Fruit fly (Drosophila melanogaster) whole organism, embryonic: ENCODE results near the gene CG11700.

Experiments
- Abd-B ChIP-seq: fragments of 200-800 bp; sonication (Bioruptor generic); optimal IDR thresholded peaks from 2 replicates; lab custom pipeline; 2018; ENCODE audit warnings: missing biosample characterization, mild to moderate bottlenecking, missing genetic modification characterization, moderate library complexity
- CG10147 ChIP-seq: fragments of 200-800 bp; sonication (Bioruptor generic); optimal IDR thresholded peaks from 2 replicates; lab custom pipeline; 2019; ENCODE audit warnings: missing biosample characterization, mild to moderate bottlenecking, missing genetic modification characterization, moderate library complexity
- CG10565 ChIP-seq: fragments of 200-800 bp; sonication (Bioruptor generic); optimal IDR thresholded peaks from 3 replicates; lab custom pipeline; 2016; ENCODE audit warnings: missing biosample characterization, mild to moderate bottlenecking, missing genetic modification characterization
- CG11723 ChIP-seq: fragments of 200-800 bp; sonication (Bioruptor generic); optimal IDR thresholded peaks from 2 replicates; lab custom pipeline; 2017; ENCODE audit warnings: missing biosample characterization, mild to moderate bottlenecking, missing genetic modification characterization
- CG12299 ChIP-seq: fragments of 200-800 bp; sonication (Bioruptor generic); optimal IDR thresholded peaks from 2 replicates; lab custom pipeline; 2018; ENCODE audit warnings: missing biosample characterization, mild to moderate bottlenecking, missing genetic modification characterization
- CG1233 ChIP-seq: fragments of 200-800 bp; sonication (Bioruptor generic); optimal IDR thresholded peaks from 4 replicates; lab custom pipeline; 2018; ENCODE audit warnings: missing biosample characterization, mild to moderate bottlenecking, missing genetic modification characterization
- CG1603 ChIP-seq: fragments of 200-800 bp; sonication (Bioruptor generic); optimal IDR thresholded peaks from 2 replicates; lab custom pipeline; 2019; ENCODE audit warnings: missing biosample characterization, mild to moderate bottlenecking, missing genetic modification characterization, moderate library complexity
- CG1792 ChIP-seq: fragments of 200-800 bp; sonication (Bioruptor generic); optimal IDR thresholded peaks from 2 replicates; lab custom pipeline; 2016; ENCODE audit warnings: missing biosample characterization, missing genetic modification characterization
- CG1832 ChIP-seq: fragments of 200-800 bp; sonication (Bioruptor generic); optimal IDR thresholded peaks from 2 replicates; lab custom pipeline; 2017; ENCODE audit warnings: missing biosample characterization, mild to moderate bottlenecking, missing genetic modification characterization, inconsistent platforms
- CG2875 ChIP-seq: fragments of 200-800 bp; sonication (Bioruptor generic); optimal IDR thresholded peaks from 2 replicates; lab custom pipeline; 2017; ENCODE audit warnings: missing biosample characterization, mild to moderate bottlenecking, missing genetic modification characterization, missing genetic modification reagents
- CG31365 ChIP-seq: fragments of 200-800 bp; sonication (Bioruptor generic); optimal IDR thresholded peaks from 2 replicates; lab custom pipeline; 2018; ENCODE audit warnings: missing biosample characterization, mild to moderate bottlenecking, missing genetic modification characterization
- CG32532 ChIP-seq: fragments of 200-800 bp; sonication (Bioruptor generic); IDR thresholded peaks from 2 replicates; pipeline ENCODE4 v1.3.6; 2022; ENCODE audit warnings: missing biosample characterization, missing genetic modification characterization
- CG4360 ChIP-seq: fragments of 200-800 bp; sonication (Bioruptor generic); IDR thresholded peaks from 2 replicates; pipeline ENCODE4 v1.3.6; 2022; ENCODE audit warnings: missing biosample characterization, missing genetic modification characterization
- CG9797 ChIP-seq: fragments of 200-800 bp; sonication (Bioruptor generic); optimal IDR thresholded peaks from 3 replicates; lab custom pipeline; 2018; ENCODE audit warnings: missing biosample characterization, mild to moderate bottlenecking, missing genetic modification characterization
- D19B ChIP-seq: fragments of 200-800 bp; sonication (Bioruptor generic); optimal IDR thresholded peaks from 2 replicates; lab custom pipeline; 2017; ENCODE audit warnings: missing biosample characterization, mild to moderate bottlenecking, missing genetic modification characterization
- Dfd ChIP-seq, 2 experiments: fragments of >200 bp; optimal IDR thresholded peaks; 2 replicates each; lab custom pipeline; 2017; ENCODE audit warnings: missing biosample characterization in 2 of 2, missing genetic modification characterization in 2 of 2
- Doc3 ChIP-seq: fragments of 200-800 bp; sonication (Bioruptor generic); IDR thresholded peaks from 3 replicates; pipeline ENCODE4 v1.3.6; 2022; ENCODE audit warnings: missing biosample characterization, missing genetic modification characterization; ENCODE audit not compliant: partially characterized antibody
- Ets97D ChIP-seq: fragments of 200-800 bp; sonication (Bioruptor generic); optimal IDR thresholded peaks from 3 replicates; lab custom pipeline; 2016; ENCODE audit warnings: missing biosample characterization, missing genetic modification characterization
- Gug ChIP-seq: fragments of 200-800 bp; sonication (Bioruptor generic); IDR thresholded peaks from 4 replicates; pipeline ENCODE4 v1.3.6; 2022; ENCODE audit warnings: missing biosample characterization, missing genetic modification characterization
- HHEX ChIP-seq: fragments of 200-800 bp; sonication (Bioruptor generic); optimal IDR thresholded peaks from 3 replicates; lab custom pipeline; 2017; ENCODE audit warnings: missing biosample characterization, mild to moderate bottlenecking, missing genetic modification characterization, missing genetic modification reagents
- HmgD ChIP-seq: fragments of 200-800 bp; sonication (Bioruptor generic); optimal IDR thresholded peaks from 3 replicates; lab custom pipeline; 2016; ENCODE audit warnings: missing biosample characterization, missing genetic modification characterization
- Hmr ChIP-seq: fragments of 200-800 bp; sonication (Bioruptor generic); optimal IDR thresholded peaks from 3 replicates; lab custom pipeline; 2017; ENCODE audit warnings: mild to moderate bottlenecking, missing biosample characterization, missing genetic modification reagents, missing genetic modification characterization
- Hr78 ChIP-seq, 2 experiments: fragments of 200-800 bp in 1 of 2; fragments of >200 bp in 1 of 2; sonication (Bioruptor generic) in 1 of 2; optimal IDR thresholded peaks; 2 replicates each; lab custom pipeline; 2017 to 2019; ENCODE audit warnings: missing biosample characterization in 2 of 2, missing genetic modification characterization in 2 of 2, mild to moderate bottlenecking in 1 of 2, moderate library complexity in 1 of 2
- NC2β ChIP-seq: fragments of 200-800 bp; sonication (Bioruptor generic); optimal IDR thresholded peaks from 2 replicates; lab custom pipeline; 2016; ENCODE audit warnings: missing biosample characterization, missing genetic modification characterization
- Nf-YC ChIP-seq: fragments of 200-800 bp; optimal IDR thresholded peaks from 3 replicates; lab custom pipeline; 2019; ENCODE audit warnings: missing biosample characterization, mild to moderate bottlenecking, missing genetic modification characterization, moderate library complexity
- Sox100B ChIP-seq: fragments of 200-800 bp; sonication (Bioruptor generic); optimal IDR thresholded peaks from 3 replicates; lab custom pipeline; 2018; ENCODE audit warnings: missing biosample characterization, mild to moderate bottlenecking, missing genetic modification characterization
- Spps ChIP-seq: fragments of 200-800 bp; sonication (Bioruptor generic); optimal IDR thresholded peaks from 2 replicates; lab custom pipeline; 2018; ENCODE audit warnings: missing biosample characterization, mild to moderate bottlenecking, missing genetic modification characterization
- Usf ChIP-seq: fragments of 200-800 bp; sonication (Bioruptor generic); optimal IDR thresholded peaks from 2 replicates; lab custom pipeline; 2017; ENCODE audit warnings: missing genotype, missing biosample characterization, missing genetic modification characterization
- Xbp1 ChIP-seq: fragments of 200-800 bp; sonication (Bioruptor generic); optimal IDR thresholded peaks from 3 replicates; lab custom pipeline; 2016; ENCODE audit warnings: missing biosample characterization, mild to moderate bottlenecking, missing genetic modification characterization
- ac ChIP-seq: fragments of 200-800 bp; sonication (Bioruptor generic); optimal IDR thresholded peaks from 3 replicates; lab custom pipeline; 2017; ENCODE audit warnings: missing biosample characterization, mild to moderate bottlenecking, missing genetic modification characterization
- ara ChIP-seq: fragments of 200-800 bp; sonication (Bioruptor generic); IDR thresholded peaks from 2 replicates; pipeline ENCODE4 v1.3.6; 2022; ENCODE audit warnings: missing biosample characterization, missing genetic modification characterization
- btn ChIP-seq: fragments of 200-800 bp; sonication (Bioruptor generic); optimal IDR thresholded peaks from 2 replicates; lab custom pipeline; 2016; ENCODE audit warnings: missing biosample characterization, missing genetic modification characterization
- cad ChIP-seq: fragments of >200 bp; optimal IDR thresholded peaks from 2 replicates; lab custom pipeline; 2017; ENCODE audit warnings: missing biosample characterization, missing genetic modification characterization
- cato ChIP-seq: fragments of 200-800 bp; sonication (Bioruptor generic); optimal IDR thresholded peaks from 2 replicates; lab custom pipeline; 2016; ENCODE audit warnings: missing biosample characterization, missing genetic modification characterization, borderline replicate concordance
- chn ChIP-seq: fragments of 200-800 bp; sonication (Bioruptor generic); optimal IDR thresholded peaks from 2 replicates; lab custom pipeline; 2016; ENCODE audit warnings: missing biosample characterization, missing genetic modification characterization
- da ChIP-seq: fragments of 200-800 bp; sonication (Bioruptor generic); optimal IDR thresholded peaks from 2 replicates; lab custom pipeline; 2016; ENCODE audit warnings: missing biosample characterization, missing genetic modification characterization
- danr ChIP-seq: fragments of 200-800 bp; sonication (Bioruptor generic); IDR thresholded peaks from 2 replicates; pipeline ENCODE4 v1.3.6; 2022; ENCODE audit warnings: missing biosample characterization, missing genetic modification characterization
- dati ChIP-seq: fragments of 200-800 bp; sonication (Bioruptor generic); IDR thresholded peaks from 2 replicates; pipeline ENCODE4 v1.3.6; 2022; ENCODE audit warnings: missing biosample characterization, missing genetic modification characterization
- dmrt99B ChIP-seq: fragments of 200-800 bp; sonication (Bioruptor generic); optimal IDR thresholded peaks from 2 replicates; lab custom pipeline; 2018; ENCODE audit warnings: missing biosample characterization, mild to moderate bottlenecking, missing genetic modification characterization, moderate library complexity
- eve ChIP-seq, 2 experiments: fragments of >200 bp; optimal IDR thresholded peaks; 2 replicates each; lab custom pipeline; 2017; ENCODE audit warnings: missing biosample characterization in 2 of 2, missing genetic modification characterization in 2 of 2
- gsb ChIP-seq: fragments of 200-800 bp; sonication (Bioruptor generic); IDR thresholded peaks from 2 replicates; pipeline ENCODE4 v1.3.6; 2022; ENCODE audit warnings: missing biosample characterization, missing genetic modification characterization
- ind ChIP-seq: fragments of 200-800 bp; sonication (Bioruptor generic); optimal IDR thresholded peaks from 3 replicates; lab custom pipeline; 2016; ENCODE audit warnings: missing biosample characterization, missing genetic modification characterization
- nerfin-1 ChIP-seq: fragments of 200-800 bp; sonication (Bioruptor generic); optimal IDR thresholded peaks from 3 replicates; lab custom pipeline; 2019; ENCODE audit warnings: missing biosample characterization, mild to moderate bottlenecking, missing genetic modification characterization, moderate library complexity
- pan ChIP-seq, 4 experiments: fragments of >200 bp in 3 of 4; fragments of 200-800 bp in 1 of 4; sonication (Bioruptor generic) in 1 of 4; optimal IDR thresholded peaks in 3 of 4; IDR thresholded peaks in 1 of 4; 2 replicates each; pipeline versions ENCODE4 v1.3.6 to Lab custom; 2017 to 2022; ENCODE audit warnings: missing biosample characterization in 2 of 4, missing genetic modification characterization in 2 of 4, mixed read lengths in 1 of 4
- pzg ChIP-seq: fragments of 200-800 bp; sonication (Bioruptor generic); optimal IDR thresholded peaks from 3 replicates; lab custom pipeline; 2018; ENCODE audit warnings: missing biosample characterization, mild to moderate bottlenecking, missing genetic modification characterization, moderate library complexity
- sc ChIP-seq, 3 experiments: fragments of >200 bp in 2 of 3; fragments of 200-800 bp in 1 of 3; sonication (Bioruptor generic) in 1 of 3; optimal IDR thresholded peaks; 2 replicates in 2 of 3; 3 replicates in 1 of 3; lab custom pipeline; 2017; ENCODE audit warnings: mild to moderate bottlenecking in 1 of 3, missing biosample characterization in 1 of 3, missing genetic modification characterization in 1 of 3, missing genetic modification reagents in 1 of 3
- sens-2 ChIP-seq: fragments of 200-800 bp; sonication (Bioruptor generic); IDR thresholded peaks from 2 replicates; pipeline ENCODE4 v1.3.6; 2022; ENCODE audit warnings: missing biosample characterization, missing genetic modification characterization
- slp2 ChIP-seq: fragments of 200-800 bp; sonication (Bioruptor generic); optimal IDR thresholded peaks from 2 replicates; lab custom pipeline; 2016; ENCODE audit warnings: missing biosample characterization, missing genetic modification characterization
- zfh1 ChIP-seq: fragments of 200-800 bp; sonication (Bioruptor generic); IDR thresholded peaks from 3 replicates; pipeline ENCODE4 v1.3.6; 2022; ENCODE audit warnings: missing biosample characterization, missing genetic modification characterization

Gene CG11700

DNA sequence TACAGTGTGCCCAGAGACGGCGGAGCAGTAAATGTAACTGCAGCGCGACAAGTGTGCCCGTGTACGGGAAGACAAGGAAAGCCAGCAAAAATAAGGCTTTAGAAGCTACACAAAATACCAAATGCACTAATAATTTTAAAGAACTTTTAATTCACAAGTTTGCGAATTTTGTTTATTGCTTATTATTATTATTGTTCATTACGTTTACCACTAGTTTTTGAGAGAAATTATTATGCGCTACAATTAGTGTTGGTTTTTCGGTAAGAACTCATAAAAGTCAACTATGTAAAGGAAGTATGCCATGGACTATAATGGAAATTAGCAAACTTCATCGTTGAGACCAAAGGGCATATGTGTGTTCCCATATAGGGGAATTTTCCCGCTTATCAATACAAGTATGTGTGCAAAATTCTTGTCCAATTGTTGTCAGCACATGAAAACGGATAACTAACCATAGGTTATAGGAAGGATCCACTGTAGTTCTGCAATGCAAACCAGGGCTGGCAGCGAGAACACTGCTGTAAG is 16.1 kb downstream of the CG11700 start, which contains the start of gene schlank (continued):
- TF ChIP-seq pan (optimal IDR thresholded peaks at IDR 0.05; lab: Kevin White, UChicago) (no peak), pan (GFP tag; optimal IDR thresholded peaks at IDR 0.05 in 1 of 2, IDR thresholded peaks at IDR 0.05 in 1 of 2) (peak in 1 of 2 experiments; percentile 68), Nf-YC (tag; lab: Kevin White, UChicago) (peak; percentile 22), cato (no peak), Usf (no peak), Sox100B (GFP tag; lab: Kevin White, UChicago) (no peak), CG9797 (GFP tag; lab: Kevin White, UChicago) (peak; percentile 89), dati (GFP tag; lab: Robert Waterston, UW) (no peak), CG1603 (tag; lab: Kevin White, UChicago) (peak; percentile 45), nerfin-1 (tag; lab: Kevin White, UChicago) (no peak), ind (GFP tag; lab: Kevin White, UChicago) (peak; percentile 73), HHEX (GFP tag; lab: Kevin White, UChicago) (peak; percentile 12), CG4360 (GFP tag; lab: Robert Waterston, UW) (no peak), danr (GFP tag; lab: Robert Waterston, UW) (no peak), CG10565 (no peak), CG10147 (GFP tag; lab: Kevin White, UChicago) (no peak), btn (no peak), da (GFP tag; lab: Kevin White, UChicago) (no peak), Dfd (GFP tag; optimal IDR thresholded peaks at IDR 0.05; lab: Kevin White, UChicago) (no peak), Gug (GFP tag; lab: Robert Waterston, UW) (peak; percentile 67), Ets97D (GFP tag; lab: Kevin White, UChicago) (peak; percentile 36), chn (GFP tag; lab: Kevin White, UChicago) (peak; percentile 62), D19B (GFP tag; lab: Kevin White, UChicago) (no peak), CG32532 (GFP tag; lab: Robert Waterston, UW) (peak; percentile 73), ac (GFP tag; lab: Kevin White, UChicago) (no peak), Hr78 (GFP tag; optimal IDR thresholded peaks at IDR 0.05; lab: Kevin White, UChicago) (no peak), CG1792 (GFP tag; lab: Kevin White, UChicago) (no peak), CG11723 (peak; percentile 28), HmgD (no peak), CG1832 (GFP tag; lab: Kevin White, UChicago) (no peak), eve (GFP tag; optimal IDR thresholded peaks at IDR 0.05; lab: Kevin White, UChicago) (no peak), sc (optimal IDR thresholded peaks at IDR 0.05; lab: Kevin White, UChicago) (no peak), sc (GFP tag; optimal IDR thresholded peaks at IDR 0.05; lab: Kevin White, UChicago) (no peak), CG2875 (GFP tag; lab: Kevin White, UChicago) (no peak), gsb (no peak), pzg (GFP tag; lab: Kevin White, UChicago) (peak; percentile 76), slp2 (GFP tag; lab: Kevin White, UChicago) (peak; percentile 42), CG1233 (peak; percentile 2), CG31365 (tag; lab: Kevin White, UChicago) (no peak), Spps (tag; lab: Kevin White, UChicago) (no peak), dmrt99B (tag; lab: Kevin White, UChicago) (no peak), ara (GFP tag; lab: Robert Waterston, UW) (no peak), zfh1 (GFP tag; lab: Robert Waterston, UW) (peak; percentile 58; the same call in 2 of the 3 replicates), Hmr (no peak), Doc3 (GFP tag; lab: Robert Waterston, UW) (no peak), NC2β (GFP tag; lab: Kevin White, UChicago) (peak; percentile 60), Xbp1 (GFP tag; lab: Kevin White, UChicago) (peak; percentile 64), sens-2 (GFP tag; lab: Robert Waterston, UW) (no peak), Abd-B (peak; percentile 41), CG12299 (tag; lab: Kevin White, UChicago) (no peak), cad (no peak)
